Worm (Caenorhabditis elegans) whole organism, late embryonic: ENCODE results near the gene T25D1.2.

Experiments used
- C08G9.2 ChIP-seq: sonication (generic microtip); optimal IDR thresholded peaks from 2 replicates; lab custom pipeline; 2016; ENCODE audit warnings: mild to moderate bottlenecking, missing genetic modification characterization, moderate library complexity, missing compliant biosample characterization
- ceh-24 ChIP-seq: sonication (generic microtip); optimal IDR thresholded peaks from 2 replicates; lab custom pipeline; 2016; ENCODE audit warnings: mild to moderate bottlenecking, missing genetic modification characterization, missing compliant biosample characterization
- elt-2 ChIP-seq: sonication (generic microtip); optimal IDR thresholded peaks from 2 replicates; lab custom pipeline; 2016; ENCODE audit warnings: missing genetic modification reagents, missing genetic modification characterization, missing compliant biosample characterization
- fkh-10 ChIP-seq: fragments of 150-350 bp; optimal IDR thresholded peaks from 2 replicates; lab custom pipeline; 2014; ENCODE audit warnings: missing biosample characterization, missing genetic modification reagents, missing genetic modification characterization
- hlh-30 ChIP-seq: sonication (generic microtip); optimal IDR thresholded peaks from 2 replicates; lab custom pipeline; 2017; ENCODE audit warnings: antibody characterized with exemption, missing genetic modification characterization, missing compliant biosample characterization; ENCODE audit not compliant: insufficient read depth
- hlh-6 ChIP-seq: sonication (generic microtip); optimal IDR thresholded peaks from 2 replicates; lab custom pipeline; 2016; ENCODE audit warnings: missing genotype, missing genetic modification characterization, missing compliant biosample characterization
- lin-11 ChIP-seq: fragments of 200-800 bp; sonication (Bioruptor generic); optimal IDR thresholded peaks from 2 replicates; lab custom pipeline; 2018; ENCODE audit warnings: mild to moderate bottlenecking, missing genetic modification characterization, missing compliant biosample characterization
- nfya-1 ChIP-seq: sonication (generic microtip); optimal IDR thresholded peaks from 2 replicates; lab custom pipeline; 2017; ENCODE audit warnings: missing genetic modification characterization, mild to moderate bottlenecking, missing compliant biosample characterization, antibody characterized with exemption, moderate library complexity
- odd-2 ChIP-seq: sonication (generic microtip); optimal IDR thresholded peaks from 2 replicates; lab custom pipeline; 2017; ENCODE audit warnings: antibody characterized with exemption, mild to moderate bottlenecking, missing genetic modification characterization, missing compliant biosample characterization
- pag-3 ChIP-seq: sonication (generic microtip); optimal IDR thresholded peaks from 2 replicates; lab custom pipeline; 2016; ENCODE audit warnings: missing compliant biosample characterization, missing genetic modification characterization, borderline replicate concordance
- pha-4 ChIP-seq: fragments of 150-350 bp; optimal IDR thresholded peaks from 2 replicates; lab custom pipeline; 2018; ENCODE audit warnings: missing biosample characterization, missing genetic modification reagents, missing genetic modification characterization
- pqm-1 ChIP-seq: sonication (generic microtip); optimal IDR thresholded peaks from 2 replicates; lab custom pipeline; 2016; ENCODE audit warnings: missing genetic modification characterization, missing compliant biosample characterization
- unc-55 ChIP-seq: sonication (generic microtip); optimal IDR thresholded peaks from 2 replicates; lab custom pipeline; 2017; ENCODE audit warnings: missing biosample characterization, missing genetic modification reagents, missing genetic modification characterization
- zip-5 ChIP-seq: sonication (generic microtip); optimal IDR thresholded peaks from 2 replicates; lab custom pipeline; 2016; ENCODE audit warnings: missing genetic modification characterization, missing compliant biosample characterization

- TF ChIP-seq hlh-6 (tag; lab: Kevin White, UChicago) (no peak), ceh-24 (no peak), elt-2 (no peak), C08G9.2 (tag; lab: Kevin White, UChicago) (no peak), pqm-1 (no peak), zip-5 (no peak), unc-55 (GFP tag; lab: Kevin White, UChicago) (no peak), fkh-10 (GFP tag; lab: Kevin White, UChicago) (no peak), pha-4 (tag; lab: Kevin White, UChicago) (no peak), nfya-1 (tag; lab: Kevin White, UChicago) (no peak), pag-3 (tag; lab: Kevin White, UChicago) (no peak), hlh-30 (tag; lab: Kevin White, UChicago) (no peak), lin-11 (tag; lab: Kevin White, UChicago) (no peak), odd-2 (tag; lab: Kevin White, UChicago) (no peak)
Measured at ce11 chrX:16545641-16546040, 30.3 kb downstream of the T25D1.2 start.
